Fruit fly (Drosophila melanogaster): ENCODE measurements around the gene CG3632.

DNA sequence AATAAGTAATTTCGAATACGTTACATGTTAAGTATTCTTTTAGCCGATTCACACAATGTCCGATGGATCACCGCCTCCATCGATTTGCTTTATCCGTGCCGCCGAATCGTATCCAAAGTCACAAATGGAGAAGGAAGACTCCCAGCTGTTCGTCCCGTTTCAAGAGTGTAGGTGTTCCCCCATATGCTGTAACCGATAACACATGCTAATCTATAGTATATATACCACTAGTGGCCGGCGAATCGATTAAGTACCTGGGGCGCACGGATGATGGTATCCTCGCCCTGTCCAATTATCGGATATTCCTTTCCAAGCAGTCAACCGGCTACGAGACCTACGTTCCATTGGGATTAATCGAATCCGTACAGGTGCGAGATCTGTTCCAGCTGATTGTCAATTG lies 1.1 kb downstream of the CG3632 start, which contains the start of gene ERp44:
- TF ChIP-seq Sox14 (GFP tag; optimal IDR thresholded peaks at IDR 0.05) = no peak
- TF ChIP-seq Sox102F (GFP tag; optimal IDR thresholded peaks at IDR 0.05) = no peak
- TF ChIP-seq CG6854 (GFP tag; optimal IDR thresholded peaks at IDR 0.05) = no peak
- TF ChIP-seq CG8119 (GFP tag; IDR thresholded peaks at IDR 0.05) = no peak
- TF ChIP-seq dsx (GFP tag; optimal IDR thresholded peaks at IDR 0.05; ENCODE audit: poor library complexity, severe bottlenecking) = no peak
- TF ChIP-seq pdm3 (GFP tag; optimal IDR thresholded peaks at IDR 0.05) = no peak
- TF ChIP-seq Gug (GFP tag; IDR thresholded peaks at IDR 0.05) = no peak
- TF ChIP-seq Eip75B (GFP tag; optimal IDR thresholded peaks at IDR 0.05) = no peak
- no peak for TF ChIP-seq CG8632 (GFP tag; optimal IDR thresholded peaks at IDR 0.05)
- TF ChIP-seq net (GFP tag; optimal IDR thresholded peaks at IDR 0.05) = no peak

Measured in whole organism, prepupa.